Worm (Caenorhabditis elegans) whole organism, young adult: Measurements from ENCODE around the gene lgmn-1.

Experiments
- B0019.2 ChIP-seq: fragments of 200-800 bp; sonication (Bioruptor generic); conservative IDR thresholded peaks from 2 replicates; pipeline ENCODE4 v1.3.6; 2022; ENCODE audit warnings: missing genetic modification reagents, missing genetic modification characterization, missing compliant biosample characterization
- B0035.1 ChIP-seq: sonication (generic microtip); optimal IDR thresholded peaks from 2 replicates; lab custom pipeline; 2016; ENCODE audit warnings: missing genetic modification characterization, mild to moderate bottlenecking, missing compliant biosample characterization, missing genotype, missing genetic modification reagents
- B0336.3 ChIP-seq: fragments of 200-800 bp; sonication (Bioruptor generic); IDR thresholded peaks from 2 replicates; pipeline ENCODE4 v1.3.6; 2022; ENCODE audit warnings: missing genetic modification characterization, missing compliant biosample characterization
- C06A6.2 ChIP-seq: fragments of 200-800 bp; sonication (Bioruptor generic); conservative IDR thresholded peaks from 2 replicates; pipeline ENCODE4 v1.3.6; 2022; ENCODE audit warnings: missing genetic modification characterization, missing compliant biosample characterization
- C17E4.6 ChIP-seq: fragments of 200-800 bp; sonication (Bioruptor generic); IDR thresholded peaks from 2 replicates; pipeline ENCODE4 v1.3.6; 2022; ENCODE audit warnings: missing genetic modification reagents, missing genetic modification characterization, missing compliant biosample characterization
- F37B4.10 ChIP-seq: fragments of 200-800 bp; sonication (Bioruptor generic); IDR thresholded peaks from 2 replicates; pipeline ENCODE4 v1.3.6; 2022; ENCODE audit warnings: missing genetic modification characterization, missing compliant biosample characterization
- F57A8.1 ChIP-seq: fragments of 200-800 bp; sonication (Bioruptor generic); optimal IDR thresholded peaks from 2 replicates; lab custom pipeline; 2018; ENCODE audit warnings: mild to moderate bottlenecking, missing genetic modification characterization, moderate library complexity, missing compliant biosample characterization
- Y53G8AR.9 ChIP-seq: fragments of 200-800 bp; sonication (Bioruptor generic); conservative IDR thresholded peaks from 2 replicates; pipeline ENCODE4 v1.3.6; 2022; ENCODE audit warnings: missing genetic modification reagents, missing genetic modification characterization, missing compliant biosample characterization
- Y56A3A.18 ChIP-seq: fragments of 200-800 bp; sonication (Bioruptor generic); IDR thresholded peaks from 2 replicates; pipeline ENCODE4 v1.3.6; 2022; ENCODE audit warnings: missing genetic modification reagents, missing genetic modification characterization, missing compliant biosample characterization
- Y95B8A.8 ChIP-seq: fragments of 200-800 bp; sonication (Bioruptor generic); IDR thresholded peaks from 2 replicates; pipeline ENCODE4 v1.3.6; 2022; ENCODE audit warnings: missing genetic modification reagents, missing genetic modification characterization, missing compliant biosample characterization
- akir-1 ChIP-seq: fragments of 200-800 bp; sonication (Bioruptor generic); optimal IDR thresholded peaks from 2 replicates; lab custom pipeline; 2018; ENCODE audit warnings: mild to moderate bottlenecking, missing genetic modification characterization, moderate library complexity, missing compliant biosample characterization
- ama-1 ChIP-seq, 3 experiments: fragments of 150-350 bp in 1 of 3; sonication (generic microtip) in 2 of 3; optimal IDR thresholded peaks; 2 replicates each; lab custom pipeline; 2014 to 2018; ENCODE audit warnings: missing biosample characterization in 2 of 3, missing genetic modification characterization in 2 of 3, missing genetic modification reagents in 2 of 3
- bed-1 ChIP-seq: fragments of 200-800 bp; sonication (Bioruptor generic); IDR thresholded peaks from 2 replicates; pipeline ENCODE4 v1.3.6; 2022; ENCODE audit warnings: missing genetic modification reagents, missing genetic modification characterization, missing compliant biosample characterization
- ceh-58 ChIP-seq: fragments of 200-800 bp; sonication (Bioruptor generic); IDR thresholded peaks from 2 replicates; pipeline ENCODE4 v1.3.6; 2022; ENCODE audit warnings: missing genetic modification characterization, missing compliant biosample characterization
- ceh-79 ChIP-seq: sonication (generic microtip); optimal IDR thresholded peaks from 2 replicates; lab custom pipeline; 2017; ENCODE audit warnings: mild to moderate bottlenecking, missing genetic modification characterization, missing compliant biosample characterization
- chd-7 ChIP-seq: sonication (generic microtip); optimal IDR thresholded peaks from 2 replicates; lab custom pipeline; 2016; ENCODE audit warnings: mild to moderate bottlenecking, missing genetic modification characterization, moderate library complexity, missing compliant biosample characterization
- egl-44 ChIP-seq: fragments of 200-800 bp; sonication (Bioruptor generic); IDR thresholded peaks from 2 replicates; pipeline ENCODE4 v1.3.6; 2022; ENCODE audit warnings: missing genetic modification reagents, missing genetic modification characterization, missing compliant biosample characterization
- ekl-4 ChIP-seq: fragments of 200-800 bp; sonication (Bioruptor generic); IDR thresholded peaks from 2 replicates; pipeline ENCODE4 v1.3.6; 2022; ENCODE audit warnings: missing genetic modification reagents, missing genetic modification characterization, missing compliant biosample characterization
- fkh-3 ChIP-seq: sonication (generic microtip); optimal IDR thresholded peaks from 2 replicates; lab custom pipeline; 2016; ENCODE audit warnings: mild to moderate bottlenecking, missing genetic modification characterization, missing compliant biosample characterization
- hlh-26 ChIP-seq: fragments of 200-800 bp; sonication (Bioruptor generic); conservative IDR thresholded peaks from 2 replicates; pipeline ENCODE4 v1.3.6; 2022; ENCODE audit warnings: missing genetic modification reagents, missing genetic modification characterization, missing compliant biosample characterization
- hmg-1.2 ChIP-seq: fragments of 200-800 bp; sonication (Bioruptor generic); IDR thresholded peaks from 2 replicates; pipeline ENCODE4 v1.3.6; 2022; ENCODE audit warnings: missing genetic modification reagents, missing genetic modification characterization, missing compliant biosample characterization
- hmg-20 ChIP-seq: fragments of 200-800 bp; sonication (Bioruptor generic); IDR thresholded peaks from 2 replicates; pipeline ENCODE4 v1.3.6; 2022; ENCODE audit warnings: missing genetic modification reagents, missing genetic modification characterization, missing compliant biosample characterization
- lin-26 ChIP-seq: fragments of 200-800 bp; sonication (Bioruptor generic); IDR thresholded peaks from 2 replicates; pipeline ENCODE4 v1.3.6; 2022; ENCODE audit warnings: missing genetic modification reagents, missing genetic modification characterization, missing compliant biosample characterization
- lin-40 ChIP-seq: sonication (generic microtip); optimal IDR thresholded peaks from 2 replicates; lab custom pipeline; 2016; ENCODE audit warnings: missing genetic modification characterization, mild to moderate bottlenecking, missing compliant biosample characterization, missing genotype, missing genetic modification reagents
- lin-54 ChIP-seq: fragments of 200-800 bp; sonication (Bioruptor generic); optimal IDR thresholded peaks from 2 replicates; lab custom pipeline; 2018; ENCODE audit warnings: mild to moderate bottlenecking, missing genetic modification characterization, missing compliant biosample characterization
- lsl-1 ChIP-seq: fragments of 200-800 bp; sonication (Bioruptor generic); optimal IDR thresholded peaks from 2 replicates; lab custom pipeline; 2018; ENCODE audit warnings: mild to moderate bottlenecking, missing genetic modification characterization, moderate library complexity, missing compliant biosample characterization
- madf-3 ChIP-seq: fragments of 200-800 bp; sonication (Bioruptor generic); IDR thresholded peaks from 2 replicates; pipeline ENCODE4 v1.3.6; 2022; ENCODE audit warnings: missing genetic modification reagents, missing genetic modification characterization, missing compliant biosample characterization
- mcd-1 ChIP-seq: fragments of 200-800 bp; sonication (Bioruptor generic); IDR thresholded peaks from 2 replicates; pipeline ENCODE4 v1.3.6; 2022; ENCODE audit warnings: missing genetic modification reagents, missing genetic modification characterization, missing compliant biosample characterization
- nhr-27 ChIP-seq: fragments of 200-800 bp; sonication (Bioruptor generic); optimal IDR thresholded peaks from 2 replicates; lab custom pipeline; 2018; ENCODE audit warnings: mild to moderate bottlenecking, missing genetic modification characterization, moderate library complexity, missing compliant biosample characterization
- pha-4 ChIP-seq: fragments of 150-350 bp; sonication (generic microtip); optimal IDR thresholded peaks from 2 replicates; lab custom pipeline; 2014; ENCODE audit warnings: missing biosample characterization, missing genetic modification reagents, missing genetic modification characterization
- rpc-1 ChIP-seq, 2 experiments: fragments of 150-350 bp in 1 of 2; sonication (generic microtip) in 1 of 2; optimal IDR thresholded peaks; 2 replicates each; lab custom pipeline; 2014 to 2018; ENCODE audit warnings: missing biosample characterization in 1 of 2, missing genetic modification characterization in 1 of 2, missing genetic modification reagents in 1 of 2, missing genotype in 1 of 2
- snpc-1.3 ChIP-seq: sonication (generic microtip); optimal IDR thresholded peaks from 2 replicates; lab custom pipeline; 2017; ENCODE audit warnings: missing genetic modification characterization, mild to moderate bottlenecking, missing compliant biosample characterization, antibody characterized with exemption, moderate library complexity, missing genotype, missing genetic modification reagents; ENCODE audit not compliant: insufficient read depth
- tbx-9 ChIP-seq: sonication (generic microtip); optimal IDR thresholded peaks from 2 replicates; lab custom pipeline; 2016; ENCODE audit warnings: borderline replicate concordance, missing genetic modification characterization, inconsistent platforms, missing compliant biosample characterization
- tlf-1 ChIP-seq: fragments of 200-800 bp; sonication (Bioruptor generic); optimal IDR thresholded peaks from 2 replicates; lab custom pipeline; 2018; ENCODE audit warnings: mild to moderate bottlenecking, missing genetic modification characterization, missing compliant biosample characterization
- unc-130 ChIP-seq: sonication (generic microtip); optimal IDR thresholded peaks from 2 replicates; lab custom pipeline; 2016; ENCODE audit warnings: missing genetic modification reagents, missing genetic modification characterization, missing compliant biosample characterization
- unc-62 ChIP-seq: fragments of 150-350 bp; optimal IDR thresholded peaks from 2 replicates; lab custom pipeline; 2014; ENCODE audit warnings: missing biosample characterization, missing genetic modification reagents, missing genetic modification characterization
- xnd-1 ChIP-seq: sonication (generic microtip); optimal IDR thresholded peaks from 2 replicates; lab custom pipeline; 2016; ENCODE audit warnings: missing genotype, missing genetic modification reagents, missing genetic modification characterization, missing compliant biosample characterization
- zfh-2 ChIP-seq: fragments of 200-800 bp; sonication (Bioruptor generic); conservative IDR thresholded peaks from 2 replicates; pipeline ENCODE4 v1.3.6; 2022; ENCODE audit warnings: missing genetic modification reagents, missing genetic modification characterization, missing compliant biosample characterization
- ztf-18 ChIP-seq: sonication (generic microtip); optimal IDR thresholded peaks from 2 replicates; lab custom pipeline; 2016; ENCODE audit warnings: missing genotype, mild to moderate bottlenecking, missing genetic modification characterization, missing compliant biosample characterization
- ztf-22 ChIP-seq: fragments of 200-800 bp; sonication (Bioruptor generic); optimal IDR thresholded peaks from 2 replicates; lab custom pipeline; 2018; ENCODE audit warnings: mild to moderate bottlenecking, missing genetic modification characterization, moderate library complexity, missing compliant biosample characterization
- ztf-25 ChIP-seq: fragments of 200-800 bp; sonication (Bioruptor generic); IDR thresholded peaks from 2 replicates; pipeline ENCODE4 v1.3.6; 2022; ENCODE audit warnings: missing genetic modification reagents, missing genetic modification characterization, missing compliant biosample characterization

Gene lgmn-1

DNA sequence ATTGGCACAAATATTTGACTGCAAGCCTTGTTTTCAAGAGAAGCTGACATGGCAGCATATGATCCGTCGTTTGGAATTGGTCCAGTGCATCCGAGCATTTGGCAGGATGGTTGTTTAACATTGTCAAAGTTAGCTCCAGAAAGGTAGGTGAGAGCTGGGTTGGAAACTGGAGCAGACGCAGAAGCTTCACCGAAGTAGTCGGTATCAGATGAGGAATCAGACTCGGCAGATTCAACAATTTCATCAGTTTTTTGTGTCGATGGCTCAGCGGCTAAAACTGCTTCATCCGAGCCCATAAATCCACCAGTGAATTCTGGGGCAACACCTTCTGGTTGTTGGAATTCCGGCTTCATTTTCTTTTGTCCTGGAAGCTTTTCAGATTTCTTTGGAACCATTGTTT, 36.7 kb downstream of the lgmn-1 start:
- TF ChIP-seq C17E4.6 (GFP tag; lab: Robert Waterston, UW): no peak
- no peak for TF ChIP-seq tbx-9 (tag; lab: Kevin White, UChicago)
- no peak for TF ChIP-seq hlh-26 (GFP tag; lab: Robert Waterston, UW)
- peak; percentile 81 for TF ChIP-seq ama-1 (optimal IDR thresholded peaks at IDR 0.05; lab: Kevin White, UChicago)
- TF ChIP-seq ama-1 (GFP tag; optimal IDR thresholded peaks at IDR 0.05; lab: Kevin White, UChicago): no peak
- 0 out of 2 replicates have a peak, but pooled peaks have one; percentile 15 for TF ChIP-seq mcd-1
- no peak for TF ChIP-seq ekl-4 (GFP tag; lab: Robert Waterston, UW)
- TF ChIP-seq snpc-1.3 (tag; lab: Kevin White, UChicago): no peak
- TF ChIP-seq chd-7 (tag; lab: Kevin White, UChicago): peak; percentile 5
- TF ChIP-seq, all 124 proteins: peak for 3

DNA sequence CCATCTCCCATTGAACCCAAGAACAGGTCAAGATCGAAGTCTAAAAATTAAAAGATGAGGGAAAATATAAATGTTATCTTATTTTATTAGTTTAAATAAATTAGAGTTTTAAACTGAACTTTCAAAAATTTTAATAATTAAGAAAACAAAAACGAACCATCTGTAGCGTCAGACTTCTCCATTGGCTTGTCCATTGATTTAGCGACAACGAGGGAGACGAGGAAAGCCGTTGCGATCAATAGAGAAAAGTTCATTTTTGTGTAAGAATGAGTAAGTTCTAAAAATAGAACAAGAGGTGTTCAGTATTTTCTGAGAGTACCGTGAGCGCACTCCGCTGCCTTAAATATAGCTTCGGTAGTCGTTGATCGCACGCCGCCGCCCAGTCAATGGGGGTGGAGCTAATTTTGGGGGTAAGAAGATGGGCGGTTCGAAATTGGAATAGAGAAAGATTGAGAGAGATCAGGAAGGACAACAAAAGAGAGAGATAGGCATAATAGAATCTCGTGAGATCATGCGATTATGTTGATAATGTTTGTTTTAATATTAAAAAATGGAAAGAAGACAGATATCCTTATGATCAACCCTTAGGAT, 37.3 kb downstream of the lgmn-1 start, which contains the start of gene F45D3.3:
Gene F45D3.3, minus strand, starts transcription at position 350 of the 591 bp plus-strand sequence.
- peak; percentile 39; the same call in 1 of the 2 replicates for TF ChIP-seq lin-26 (GFP tag; lab: Robert Waterston, UW)
- TF ChIP-seq lsl-1 (GFP tag; lab: Kevin White, UChicago): no peak
- no peak for TF ChIP-seq C17E4.6 (GFP tag; lab: Robert Waterston, UW)
- no peak for TF ChIP-seq ztf-22 (GFP tag; lab: Kevin White, UChicago)
- no peak for TF ChIP-seq akir-1 (GFP tag; lab: Kevin White, UChicago)
- no peak for TF ChIP-seq B0336.3 (GFP tag; lab: Robert Waterston, UW)
- TF ChIP-seq ama-1 (optimal IDR thresholded peaks at IDR 0.05; lab: Kevin White, UChicago): peak; percentile 61
- no peak for TF ChIP-seq ama-1 (GFP tag; optimal IDR thresholded peaks at IDR 0.05; lab: Kevin White, UChicago)

DNA sequence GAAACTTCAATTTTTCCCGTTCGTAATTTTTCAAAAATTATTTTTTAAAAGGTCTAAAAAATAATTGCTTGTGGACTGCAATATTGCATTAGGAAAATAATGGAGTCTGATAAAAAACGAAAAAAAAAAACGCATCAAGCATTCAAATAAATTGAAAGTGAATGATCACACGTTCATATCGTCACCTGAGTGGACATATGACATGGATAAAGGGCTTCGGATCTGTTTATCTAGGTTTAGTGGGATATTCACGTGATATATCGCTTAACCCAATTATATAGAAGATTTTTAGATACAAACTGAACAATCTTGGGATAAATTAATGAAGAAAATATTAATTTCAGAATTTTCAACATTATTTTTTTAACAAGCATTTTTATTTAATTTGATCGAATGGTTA, 37.9 kb downstream of the lgmn-1 start:
- TF ChIP-seq bed-1 (GFP tag; lab: Robert Waterston, UW): no peak
- TF ChIP-seq F37B4.10: no peak
- no peak for TF ChIP-seq hmg-20
- TF ChIP-seq hmg-1.2 (GFP tag; lab: Robert Waterston, UW): no peak
- TF ChIP-seq hlh-26 (GFP tag; lab: Robert Waterston, UW): no peak
- no peak for TF ChIP-seq rpc-1 (optimal IDR thresholded peaks at IDR 0.05; lab: Kevin White, UChicago)
- no peak for TF ChIP-seq rpc-1 (tag; optimal IDR thresholded peaks at IDR 0.05; lab: Kevin White, UChicago)
- no peak for TF ChIP-seq fkh-3
- no peak for TF ChIP-seq ztf-25 (GFP tag; lab: Robert Waterston, UW)
- TF ChIP-seq B0019.2: no peak
- TF ChIP-seq nhr-27 (tag; lab: Kevin White, UChicago): no peak
- no peak for TF ChIP-seq Y95B8A.8
- no peak for TF ChIP-seq ztf-18 (tag; lab: Kevin White, UChicago)
- no peak for TF ChIP-seq zfh-2 (GFP tag; lab: Robert Waterston, UW)
- no peak for TF ChIP-seq C06A6.2 (GFP tag; lab: Robert Waterston, UW)
- TF ChIP-seq pha-4 (tag; lab: Kevin White, UChicago): no peak
- TF ChIP-seq lin-40 (tag; lab: Kevin White, UChicago): no peak

DNA sequence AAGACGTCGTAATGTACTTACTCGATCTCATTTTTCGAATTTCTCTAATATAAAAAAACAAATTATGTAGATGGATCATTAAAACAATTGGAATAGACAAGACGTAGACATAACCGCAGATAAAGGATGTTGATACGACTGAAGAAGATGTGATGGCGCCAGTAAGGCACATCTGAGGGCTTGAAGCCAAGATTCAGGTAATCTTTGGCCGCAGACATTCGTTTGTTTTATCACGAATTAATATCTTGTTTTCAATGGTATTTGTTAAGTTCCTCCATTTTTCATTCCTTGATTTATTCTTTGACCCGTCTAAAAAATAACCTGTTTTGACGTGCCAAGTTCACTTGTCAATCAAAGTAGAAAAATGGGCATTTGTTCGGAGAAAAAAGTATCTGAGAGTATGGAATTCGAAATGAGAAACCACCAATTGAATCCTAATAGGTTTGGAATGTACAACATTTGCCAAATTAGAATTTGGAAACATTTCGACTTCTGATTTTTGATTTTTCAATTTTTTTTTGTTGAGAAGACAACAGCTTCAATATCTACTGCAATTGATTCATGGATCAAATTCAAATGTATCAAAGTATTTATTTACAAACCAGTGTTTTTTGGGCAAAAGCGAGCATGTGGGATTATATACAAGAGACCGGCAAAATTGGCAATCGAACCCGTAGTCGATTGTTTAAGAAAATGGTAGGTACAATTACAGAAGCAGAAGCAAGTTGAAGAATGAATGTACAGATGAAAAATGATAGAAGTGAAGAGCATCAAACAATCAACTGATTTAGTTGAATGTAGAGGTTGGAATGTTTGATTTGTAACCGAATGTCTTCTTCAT, 39.0 kb downstream of the lgmn-1 start:
- TF ChIP-seq F57A8.1 (GFP tag; lab: Kevin White, UChicago) (no peak), unc-62 (GFP tag; lab: Kevin White, UChicago) (no peak), Y56A3A.18 (GFP tag; lab: Robert Waterston, UW) (no peak), ceh-58 (GFP tag; lab: Robert Waterston, UW) (no peak), lin-54 (GFP tag; lab: Kevin White, UChicago) (no peak), madf-3 (no peak), tlf-1 (GFP tag; lab: Kevin White, UChicago) (no peak), unc-130 (no peak), Y53G8AR.9 (0 out of 2 replicates have a peak, but pooled peaks have one; percentile 26), xnd-1 (tag; lab: Kevin White, UChicago) (no peak), egl-44 (GFP tag; lab: Robert Waterston, UW) (no peak), ceh-79 (tag; lab: Kevin White, UChicago) (no peak), B0035.1 (tag; lab: Kevin White, UChicago) (no peak)
